Worm (Caenorhabditis elegans): Measurements from ENCODE around the gene col-141.

The col-141 gene

DNA sequence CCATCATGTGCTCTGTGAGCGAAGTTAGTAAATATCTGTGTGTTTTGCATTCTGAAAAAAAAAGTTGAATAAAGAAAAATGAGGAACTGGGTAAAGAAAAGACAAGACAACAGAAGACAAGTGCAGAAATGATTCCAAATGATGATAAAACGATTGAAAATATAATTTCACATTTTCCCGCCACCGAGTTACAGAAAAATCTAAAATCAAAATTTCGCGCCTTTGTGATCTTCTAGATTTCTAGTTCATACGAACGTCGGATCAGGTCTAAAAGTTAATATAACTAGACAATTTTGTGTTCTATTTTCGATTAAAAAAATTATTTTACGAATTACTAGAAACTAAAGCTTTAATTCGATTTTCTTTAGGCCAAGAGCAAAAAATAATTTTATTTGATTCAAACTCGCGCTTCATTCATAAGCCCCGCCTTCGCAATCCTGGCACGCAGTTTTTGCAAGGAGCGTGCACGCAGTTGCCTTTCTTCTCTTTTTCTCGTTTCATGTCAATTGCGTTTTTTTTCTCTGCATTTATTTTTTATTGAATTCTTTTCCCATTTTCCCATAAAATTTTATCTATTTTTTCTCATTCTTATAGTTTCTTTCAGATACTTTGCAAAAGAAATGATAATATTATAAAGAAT is 44.5 kb upstream of the col-141 start, which contains the start of the genes spn-4 and spe-39 (continued):
- no peak for TF ChIP-seq jun-1 (tag; optimal IDR thresholded peaks at IDR 0.05)
- TF ChIP-seq Y75B8A.6 (GFP tag; IDR thresholded peaks at IDR 0.05) = no peak
- TF ChIP-seq mdl-1 (tag; optimal IDR thresholded peaks at IDR 0.05) = peak in 1 of 2 experiments; percentile 16
- no peak for TF ChIP-seq lin-29 (GFP tag; IDR thresholded peaks at IDR 0.05)

DNA sequence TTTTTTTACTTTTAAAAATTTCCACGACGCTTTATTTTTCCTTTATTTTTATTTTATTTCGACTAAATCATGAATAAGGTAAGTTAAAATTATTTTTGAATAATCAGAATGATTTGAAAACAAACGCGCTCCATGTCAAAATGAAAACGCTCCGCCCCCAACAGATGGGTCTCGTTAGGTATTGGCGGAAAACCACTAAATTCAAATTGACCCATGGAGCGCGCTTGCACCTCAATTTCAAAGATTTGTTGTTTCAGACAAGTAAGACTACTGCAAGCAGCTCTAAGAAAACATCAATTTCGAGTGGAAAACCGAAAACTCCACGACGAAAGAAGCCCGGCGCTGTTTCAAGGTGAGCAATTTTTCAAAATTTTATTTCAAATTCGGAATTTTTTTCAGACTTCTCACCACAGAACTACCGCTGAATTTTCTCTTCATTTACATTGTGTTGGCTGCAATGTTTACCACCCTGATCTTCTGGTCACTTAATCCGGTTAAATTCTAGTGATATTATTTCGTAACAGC is 41.5 kb upstream of the col-141 start, which contains the start of gene ZC404.2:
TSS of gene ZC404.2 (plus strand) at position 47 of the 525 bp plus-strand sequence.
- TF ChIP-seq dmd-9 (GFP tag; IDR thresholded peaks at IDR 0.05) (no peak), T20F7.1 (GFP tag; optimal IDR thresholded peaks at IDR 0.05) (no peak), nhr-76 (tag; optimal IDR thresholded peaks at IDR 0.05) (no peak), Y48G9A.11 (GFP tag; IDR thresholded peaks at IDR 0.05) (no peak), zip-2 (tag; optimal IDR thresholded peaks at IDR 0.05) (no peak), fos-1 (tag; optimal IDR thresholded peaks at IDR 0.05) (no peak), unc-130 (GFP tag; optimal IDR thresholded peaks at IDR 0.05) (no peak), hlh-11 (tag; optimal IDR thresholded peaks at IDR 0.05) (no peak), lin-1 (GFP tag; IDR thresholded peaks at IDR 0.05) (no peak), nhr-42 (GFP tag; IDR thresholded peaks at IDR 0.05) (no peak), pqm-1 (tag; optimal IDR thresholded peaks at IDR 0.05) (no peak), ctbp-1 (GFP tag; IDR thresholded peaks at IDR 0.05) (no peak), lin-15B (tag; optimal IDR thresholded peaks at IDR 0.05) (no peak), daf-8 (GFP tag; IDR thresholded peaks at IDR 0.05) (no peak), saeg-2 (GFP tag; IDR thresholded peaks at IDR 0.05) (no peak), dmd-6 (GFP tag; IDR thresholded peaks at IDR 0.05) (no peak), ZK337.2 (GFP tag; IDR thresholded peaks at IDR 0.05) (no peak), dpl-1 (GFP tag; optimal IDR thresholded peaks at IDR 0.05) (no peak), lin-39 (tag; optimal IDR thresholded peaks at IDR 0.05) (no peak), zag-1 (tag; optimal IDR thresholded peaks at IDR 0.05) (no peak), cey-2 (tag; optimal IDR thresholded peaks at IDR 0.05; ENCODE audit: borderline replicate concordance, insufficient read depth) (no peak), lin-29 (GFP tag; IDR thresholded peaks at IDR 0.05) (no peak), ces-1 (GFP tag; optimal IDR thresholded peaks at IDR 0.05) (no peak), nhr-25 (tag; optimal IDR thresholded peaks at IDR 0.05; ENCODE audit: borderline replicate concordance, insufficient read depth) (no peak), mdt-29 (GFP tag; IDR thresholded peaks at IDR 0.05) (no peak), pha-4 (GFP tag; IDR thresholded peaks at IDR 0.05) (0 out of 2 replicates have a peak, but pooled peaks have one; percentile 7), pha-4 (tag; optimal IDR thresholded peaks at IDR 0.05) (no peak), R02D3.7 (tag; optimal IDR thresholded peaks at IDR 0.05) (no peak), attf-4 (tag; optimal IDR thresholded peaks at IDR 0.05) (no peak), mep-1 (tag; optimal IDR thresholded peaks at IDR 0.05) (no peak), daf-19 (GFP tag; conservative IDR thresholded peaks at IDR 0.05) (no peak), ztf-11 (tag; optimal IDR thresholded peaks at IDR 0.05) (no peak), lin-38 (GFP tag; IDR thresholded peaks at IDR 0.05) (peak; percentile 37; the same call in 1 of the 2 replicates), aly-2 (tag; optimal IDR thresholded peaks at IDR 0.05) (no peak), egl-27 (tag; optimal IDR thresholded peaks at IDR 0.05) (no peak), hmg-1.1 (GFP tag; IDR thresholded peaks at IDR 0.05) (no peak), rbr-2 (tag; optimal IDR thresholded peaks at IDR 0.05) (no peak), F10B5.3 (tag; optimal IDR thresholded peaks at IDR 0.05) (peak; percentile 32), ceh-32 (tag; optimal IDR thresholded peaks at IDR 0.05; ENCODE audit: poor library complexity) (no peak), spr-1 (tag; optimal IDR thresholded peaks at IDR 0.05) (no peak), nhr-111 (GFP tag; optimal IDR thresholded peaks at IDR 0.05) (no peak), madf-5 (GFP tag; IDR thresholded peaks at IDR 0.05) (0 out of 4 replicates have a peak, but pooled peaks of 1 of the 2 experiments have one; percentile 35), mes-2 (tag; optimal IDR thresholded peaks at IDR 0.05; ENCODE audit: poor library complexity, severe bottlenecking) (peak; percentile 5), nhr-102 (tag; optimal IDR thresholded peaks at IDR 0.05) (no peak), F49E8.2 (tag; optimal IDR thresholded peaks at IDR 0.05; ENCODE audit: borderline replicate concordance) (no peak)

All from whole organism, L4 larva.